Worm (Caenorhabditis elegans) whole organism, L1 larva: ENCODE measurements around the gene C42D8.1.
A peak's percentile ranks its signal among the peaks of the same experiment; 100 is the strongest.

ENCODE experiments used
- F16B12.6 ChIP-seq: fragments of 150-350 bp; optimal IDR thresholded peaks from 2 replicates; lab custom pipeline; 2014; ENCODE audit warnings: missing biosample characterization, missing genetic modification characterization
- Y116A8C.19 ChIP-seq: sonication (generic microtip); optimal IDR thresholded peaks from 2 replicates; lab custom pipeline; 2016; ENCODE audit warnings: missing compliant biosample characterization, missing genetic modification characterization, borderline replicate concordance
- aha-1 ChIP-seq: fragments of 150-350 bp; optimal IDR thresholded peaks from 2 replicates; lab custom pipeline; 2014; ENCODE audit warnings: missing biosample characterization, missing genetic modification characterization
- alr-1 ChIP-seq: fragments of 200-800 bp; sonication (Bioruptor generic); optimal IDR thresholded peaks from 2 replicates; lab custom pipeline; 2018; ENCODE audit warnings: borderline replicate concordance, mild to moderate bottlenecking, missing genetic modification characterization, missing compliant biosample characterization
- ama-1 ChIP-seq: fragments of 150-350 bp; optimal IDR thresholded peaks from 2 replicates; lab custom pipeline; 2014
- ceh-88 ChIP-seq: fragments of 200-800 bp; sonication (Bioruptor generic); IDR thresholded peaks from 2 replicates; pipeline ENCODE4 v1.3.6; 2022; ENCODE audit warnings: missing genetic modification characterization, missing compliant biosample characterization
- ceh-90 ChIP-seq: sonication (generic microtip); optimal IDR thresholded peaks from 2 replicates; lab custom pipeline; 2016; ENCODE audit warnings: missing genetic modification characterization, missing compliant biosample characterization
- ces-1 ChIP-seq: fragments of 150-350 bp; optimal IDR thresholded peaks from 2 replicates; lab custom pipeline; 2014; ENCODE audit warnings: missing biosample characterization, missing genetic modification reagents, missing genetic modification characterization
- dsc-1 ChIP-seq: sonication (generic microtip); optimal IDR thresholded peaks from 2 replicates; lab custom pipeline; 2016; ENCODE audit warnings: mild to moderate bottlenecking, missing genetic modification characterization, missing compliant biosample characterization
- efl-1 ChIP-seq, 4 experiments: fragments of 150-350 bp; optimal IDR thresholded peaks in 3 of 4; peaks in 1 of 4; 1 replicate in 1 of 4; 2 replicates in 3 of 4; lab custom pipeline; 2014; ENCODE audit warnings: missing biosample characterization in 2 of 4, missing genetic modification characterization in 2 of 4, missing genetic modification reagents in 2 of 4
- egl-13 ChIP-seq: sonication (generic microtip); optimal IDR thresholded peaks from 2 replicates; lab custom pipeline; 2016; ENCODE audit warnings: missing genotype, missing genetic modification reagents, missing genetic modification characterization, missing compliant biosample characterization
- egl-27 ChIP-seq, 2 experiments: fragments of 150-350 bp in 1 of 2; sonication (generic microtip); optimal IDR thresholded peaks; 3 replicates each; lab custom pipeline; 2017 to 2018; ENCODE audit warnings: missing biosample characterization in 2 of 2, missing genetic modification characterization in 2 of 2, missing genetic modification reagents in 2 of 2
- elt-3 ChIP-seq, 6 experiments: fragments of 150-350 bp in 1 of 6; sonication (generic microtip); optimal IDR thresholded peaks; 2 replicates each; lab custom pipeline; 2017 to 2018; ENCODE audit warnings: missing biosample characterization in 6 of 6, missing genetic modification characterization in 6 of 6, inconsistent platforms in 1 of 6
- ets-5 ChIP-seq: fragments of 200-800 bp; sonication (Bioruptor generic); IDR thresholded peaks from 2 replicates; pipeline ENCODE4 v1.3.6; 2022; ENCODE audit warnings: missing genetic modification characterization, missing compliant biosample characterization
- fkh-8 ChIP-seq: sonication (generic microtip); optimal IDR thresholded peaks from 2 replicates; lab custom pipeline; 2016; ENCODE audit warnings: mild to moderate bottlenecking, missing genetic modification characterization, missing compliant biosample characterization
- grh-1 ChIP-seq: fragments of 200-800 bp; sonication (Bioruptor generic); IDR thresholded peaks from 2 replicates; pipeline ENCODE4 v1.3.6; 2022; ENCODE audit warnings: missing genetic modification reagents, missing genetic modification characterization, missing compliant biosample characterization
- hlh-17 ChIP-seq: fragments of 200-800 bp; sonication (Bioruptor generic); optimal IDR thresholded peaks from 2 replicates; lab custom pipeline; 2018; ENCODE audit warnings: missing genetic modification characterization, mild to moderate bottlenecking, missing compliant biosample characterization, moderate library complexity, borderline replicate concordance
- hlh-4 ChIP-seq: sonication (generic microtip); optimal IDR thresholded peaks from 2 replicates; lab custom pipeline; 2016; ENCODE audit warnings: mild to moderate bottlenecking, missing genetic modification characterization, missing compliant biosample characterization
- hpl-2 ChIP-seq: fragments of 150-350 bp; optimal IDR thresholded peaks from 2 replicates; lab custom pipeline; 2014; ENCODE audit warnings: missing biosample characterization, missing genetic modification reagents, missing genetic modification characterization
- irx-1 ChIP-seq: sonication (generic microtip); optimal IDR thresholded peaks from 2 replicates; lab custom pipeline; 2016; ENCODE audit warnings: missing genetic modification characterization, missing compliant biosample characterization
- jun-1 ChIP-seq: fragments of 150-350 bp; optimal IDR thresholded peaks from 2 replicates; lab custom pipeline; 2014; ENCODE audit warnings: missing biosample characterization, missing genetic modification reagents, missing genetic modification characterization
- lin-13 ChIP-seq: fragments of 150-350 bp; optimal IDR thresholded peaks from 2 replicates; lab custom pipeline; 2014; ENCODE audit warnings: missing biosample characterization, missing genetic modification reagents, missing genetic modification characterization
- lin-14 ChIP-seq: fragments of 200-800 bp; sonication (Bioruptor generic); optimal IDR thresholded peaks from 2 replicates; lab custom pipeline; 2018; ENCODE audit warnings: mild to moderate bottlenecking, missing genetic modification characterization, moderate library complexity, missing compliant biosample characterization
- lin-15B ChIP-seq: fragments of 150-350 bp; sonication (generic microtip); optimal IDR thresholded peaks from 3 replicates; lab custom pipeline; 2014; ENCODE audit warnings: missing biosample characterization, missing genetic modification characterization
- lin-35 ChIP-seq, 2 experiments: fragments of 150-350 bp; optimal IDR thresholded peaks; 2 replicates each; lab custom pipeline; 2014; ENCODE audit warnings: missing biosample characterization in 2 of 2, missing genetic modification characterization in 2 of 2, missing genetic modification reagents in 2 of 2
- lin-39 ChIP-seq: fragments of 150-350 bp; optimal IDR thresholded peaks from 2 replicates; lab custom pipeline; 2014; ENCODE audit warnings: missing biosample characterization, missing genetic modification reagents, missing genetic modification characterization
- mdl-1 ChIP-seq, 2 experiments: fragments of 150-350 bp; optimal IDR thresholded peaks; 2 replicates each; lab custom pipeline; 2014 to 2017; ENCODE audit warnings: missing biosample characterization in 2 of 2, missing genetic modification characterization in 2 of 2, inconsistent platforms in 1 of 2
- nhr-11 ChIP-seq: fragments of 150-350 bp; optimal IDR thresholded peaks from 2 replicates; lab custom pipeline; 2014; ENCODE audit warnings: missing biosample characterization, missing genetic modification characterization
- nhr-12 ChIP-seq: sonication (generic microtip); optimal IDR thresholded peaks from 2 replicates; lab custom pipeline; 2017; ENCODE audit warnings: missing biosample characterization, missing genetic modification characterization
- nhr-19 ChIP-seq: fragments of 200-800 bp; sonication (Bioruptor generic); conservative IDR thresholded peaks from 2 replicates; pipeline ENCODE4 v1.3.6; 2022; ENCODE audit warnings: missing genetic modification characterization, missing compliant biosample characterization
- nhr-237 ChIP-seq: fragments of 150-350 bp; optimal IDR thresholded peaks from 2 replicates; lab custom pipeline; 2014; ENCODE audit warnings: missing biosample characterization, missing genetic modification characterization
- nhr-28 ChIP-seq: fragments of 150-350 bp; optimal IDR thresholded peaks from 2 replicates; lab custom pipeline; 2014; ENCODE audit warnings: missing biosample characterization, missing genetic modification characterization
- nhr-47 ChIP-seq: sonication (generic microtip); optimal IDR thresholded peaks from 2 replicates; lab custom pipeline; 2016; ENCODE audit warnings: mild to moderate bottlenecking, missing genetic modification characterization, moderate library complexity, missing compliant biosample characterization
- nhr-71 ChIP-seq: sonication (generic microtip); optimal IDR thresholded peaks from 2 replicates; lab custom pipeline; 2016; ENCODE audit warnings: mild to moderate bottlenecking, missing genetic modification characterization, moderate library complexity, missing compliant biosample characterization
- nhr-76 ChIP-seq: sonication (generic microtip); optimal IDR thresholded peaks from 2 replicates; lab custom pipeline; 2017; ENCODE audit warnings: missing biosample characterization, missing genetic modification characterization
- nhr-84 ChIP-seq: sonication (generic microtip); optimal IDR thresholded peaks from 2 replicates; lab custom pipeline; 2017; ENCODE audit warnings: missing biosample characterization, missing genetic modification characterization
- pag-3 ChIP-seq: sonication (generic microtip); optimal IDR thresholded peaks from 2 replicates; lab custom pipeline; 2017; ENCODE audit warnings: missing genetic modification characterization, mild to moderate bottlenecking, missing compliant biosample characterization, antibody characterized with exemption, borderline replicate concordance; ENCODE audit not compliant: insufficient read depth
- pqm-1 ChIP-seq: sonication (generic microtip); optimal IDR thresholded peaks from 3 replicates; lab custom pipeline; 2017; ENCODE audit warnings: missing biosample characterization, missing genetic modification characterization
- snu-23 ChIP-seq: sonication (generic microtip); optimal IDR thresholded peaks from 2 replicates; lab custom pipeline; 2016; ENCODE audit warnings: missing genetic modification characterization, missing compliant biosample characterization
- sup-37 ChIP-seq: fragments of 200-800 bp; sonication (Bioruptor generic); optimal IDR thresholded peaks from 2 replicates; lab custom pipeline; 2018; ENCODE audit warnings: mild to moderate bottlenecking, missing genetic modification characterization, missing compliant biosample characterization
- tlp-1 ChIP-seq: fragments of 150-350 bp; optimal IDR thresholded peaks from 2 replicates; lab custom pipeline; 2014; ENCODE audit warnings: missing biosample characterization, missing genetic modification characterization
- unc-86 ChIP-seq: sonication (generic microtip); optimal IDR thresholded peaks from 2 replicates; lab custom pipeline; 2016; ENCODE audit warnings: missing genetic modification characterization, missing compliant biosample characterization
- unc-98 ChIP-seq: fragments of 200-800 bp; sonication (Bioruptor generic); IDR thresholded peaks from 2 replicates; pipeline ENCODE4 v1.3.6; 2022; ENCODE audit warnings: missing genetic modification characterization, missing compliant biosample characterization
- xbp-1 ChIP-seq: sonication (generic microtip); optimal IDR thresholded peaks from 2 replicates; lab custom pipeline; 2016; ENCODE audit warnings: missing genetic modification characterization, missing compliant biosample characterization
- zag-1 ChIP-seq: fragments of 150-350 bp; optimal IDR thresholded peaks from 2 replicates; lab custom pipeline; 2014; ENCODE audit warnings: missing biosample characterization, missing genetic modification characterization

Gene C42D8.1

ce11 chrX:5079297-5079696 is 30.0 kb upstream of the C42D8.1 start (continued):
- TF ChIP-seq lin-35 (GFP tag; optimal IDR thresholded peaks at IDR 0.05; lab: Kevin White, UChicago) (peak in 1 of 2 experiments; percentile 12), xbp-1 (peak; percentile 2)

ce11 chrX:5084080-5084479 is 25.2 kb upstream of the C42D8.1 start:
- TF ChIP-seq fkh-8 (tag; lab: Kevin White, UChicago) (peak; percentile 6), hlh-4 (tag; lab: Kevin White, UChicago) (no peak), nhr-19 (GFP tag; lab: Robert Waterston, UW) (no peak), efl-1 (optimal IDR thresholded peaks at IDR 0.05; lab: Kevin White, UChicago) (no peak), efl-1 (GFP tag; optimal IDR thresholded peaks at IDR 0.05 in 1 of 2; lab: Kevin White, UChicago) (peak in 1 of 2 experiments; percentile 37), snu-23 (GFP tag; lab: Kevin White, UChicago) (no peak), lin-13 (GFP tag; lab: Kevin White, UChicago) (no peak), nhr-237 (tag; lab: Kevin White, UChicago) (no peak), ceh-90 (tag; lab: Kevin White, UChicago) (no peak), dsc-1 (tag; lab: Kevin White, UChicago) (no peak), ets-5 (GFP tag; lab: Robert Waterston, UW) (peak; percentile 93; the same call in 1 of the 2 replicates), elt-3 (tag; optimal IDR thresholded peaks at IDR 0.05; lab: Kevin White, UChicago) (no peak), nhr-76 (tag; lab: Kevin White, UChicago) (no peak), nhr-71 (tag; lab: Kevin White, UChicago) (no peak), pqm-1 (no peak)

ce11 chrX:5084495-5084894 is 24.8 kb upstream of the C42D8.1 start, which contains the start of gene ets-5:
Gene ets-5 (minus strand): TSS chrX:5084526.
- no peak for TF ChIP-seq nhr-28
- TF ChIP-seq irx-1 (tag; lab: Kevin White, UChicago) = no peak
- TF ChIP-seq pag-3 (tag; lab: Kevin White, UChicago) = no peak
- no peak for TF ChIP-seq zag-1
- no peak for TF ChIP-seq alr-1 (tag; lab: Kevin White, UChicago)
- no peak for TF ChIP-seq nhr-12 (tag; lab: Kevin White, UChicago)
- TF ChIP-seq lin-14 (GFP tag; lab: Kevin White, UChicago) = no peak
- TF ChIP-seq xbp-1 = no peak
- TF ChIP-seq unc-86 (tag; lab: Kevin White, UChicago) = no peak
- TF ChIP-seq aha-1 (tag; lab: Kevin White, UChicago) = no peak
- TF ChIP-seq snu-23 (GFP tag; lab: Kevin White, UChicago) = no peak
- TF ChIP-seq elt-3 (tag; optimal IDR thresholded peaks at IDR 0.05; lab: Kevin White, UChicago) = no peak
- TF ChIP-seq lin-35 (GFP tag; optimal IDR thresholded peaks at IDR 0.05; lab: Kevin White, UChicago) = no peak
- no peak for TF ChIP-seq egl-27 (tag; optimal IDR thresholded peaks at IDR 0.05; lab: Kevin White, UChicago)
- TF ChIP-seq ceh-88 (GFP tag; lab: Robert Waterston, UW) = no peak
- TF ChIP-seq jun-1 = no peak
- no peak for TF ChIP-seq ama-1 (lab: Kevin White, UChicago)
- TF ChIP-seq nhr-19 (GFP tag; lab: Robert Waterston, UW) = no peak
- TF ChIP-seq Y116A8C.19 (tag; lab: Kevin White, UChicago) = no peak
- TF ChIP-seq sup-37 = no peak
- no peak for TF ChIP-seq lin-15B (tag; lab: Kevin White, UChicago)
- peak; percentile 22 for TF ChIP-seq egl-13
- no peak for TF ChIP-seq unc-98 (GFP tag; lab: Robert Waterston, UW)
- TF ChIP-seq fkh-8 (tag; lab: Kevin White, UChicago) = peak; percentile 17
- TF ChIP-seq ets-5 (GFP tag; lab: Robert Waterston, UW) = peak; percentile 73; the same call in 1 of the 2 replicates
- TF ChIP-seq nhr-11 (tag; lab: Kevin White, UChicago) = no peak

ce11 chrX:5085465-5085864 is 23.8 kb upstream of the C42D8.1 start:
- TF ChIP-seq hlh-17 (GFP tag; lab: Kevin White, UChicago) = no peak
- TF ChIP-seq nhr-19 (GFP tag; lab: Robert Waterston, UW) = peak; percentile 77
- no peak for TF ChIP-seq hpl-2 (GFP tag; lab: Kevin White, UChicago)
- TF ChIP-seq lin-14 (GFP tag; lab: Kevin White, UChicago) = peak; percentile 87
- no peak for TF ChIP-seq ces-1 (GFP tag; lab: Kevin White, UChicago)
- no peak for TF ChIP-seq ceh-90 (tag; lab: Kevin White, UChicago)
- peak in 2 of 6 experiments; percentile 40 to 85 for TF ChIP-seq elt-3 (tag; optimal IDR thresholded peaks at IDR 0.05; lab: Kevin White, UChicago)
- TF ChIP-seq lin-39 = no peak
- TF ChIP-seq tlp-1 = peak; percentile 80
- TF ChIP-seq mdl-1 (tag; optimal IDR thresholded peaks at IDR 0.05; lab: Kevin White, UChicago) = peak in 1 of 2 experiments; percentile 68
- no peak for TF ChIP-seq F16B12.6 (tag; lab: Kevin White, UChicago)
- no peak for TF ChIP-seq nhr-12 (tag; lab: Kevin White, UChicago)
- no peak for TF ChIP-seq nhr-84 (tag; lab: Kevin White, UChicago)
- TF ChIP-seq nhr-47 (tag; lab: Kevin White, UChicago) = peak; percentile 89
- TF ChIP-seq sup-37 = peak; percentile 46
- peak; percentile 57 for TF ChIP-seq unc-86 (tag; lab: Kevin White, UChicago)
- TF ChIP-seq zag-1 = peak; percentile 6
- TF ChIP-seq hlh-4 (tag; lab: Kevin White, UChicago) = no peak
- peak; percentile 11; the same call in 1 of the 2 replicates for TF ChIP-seq grh-1
- no peak for TF ChIP-seq lin-15B (tag; lab: Kevin White, UChicago)
